Worm (Caenorhabditis elegans): ENCODE data around the gene egas-1.

The egas-1 gene

DNA sequence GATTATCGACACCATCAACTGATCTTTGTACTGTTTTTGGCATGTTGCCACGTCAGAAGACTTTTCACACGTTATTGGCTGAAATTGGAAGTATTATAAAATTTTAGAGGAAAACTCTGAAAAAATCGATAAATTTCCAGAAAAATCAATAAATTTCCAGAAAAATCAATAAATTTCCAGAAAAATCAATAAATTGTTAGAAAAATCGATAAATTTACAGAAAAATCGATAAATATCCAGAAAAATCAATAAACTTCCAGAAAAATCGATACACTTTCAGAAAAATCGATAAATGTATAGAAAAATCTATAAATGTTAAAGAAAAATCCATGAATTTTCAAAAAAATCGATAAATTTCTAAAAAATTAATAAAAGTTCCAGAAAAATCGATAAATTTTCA, 11.2 kb upstream of the egas-1 start:
- no peak for TF ChIP-seq odd-2 (tag; optimal IDR thresholded peaks at IDR 0.05)
- no peak for TF ChIP-seq ceh-34 (tag; optimal IDR thresholded peaks at IDR 0.05)
- TF ChIP-seq pros-1 (tag; optimal IDR thresholded peaks at IDR 0.05) = no peak
- TF ChIP-seq ceh-48 (tag; optimal IDR thresholded peaks at IDR 0.05) = peak; percentile 25
- no peak for TF ChIP-seq fkh-10 (GFP tag; optimal IDR thresholded peaks at IDR 0.05)
- no peak for TF ChIP-seq unc-3 (GFP tag; conservative IDR thresholded peaks at IDR 0.05)
- TF ChIP-seq unc-3 (tag; optimal IDR thresholded peaks at IDR 0.05) = no peak
- no peak for TF ChIP-seq pha-2 (tag; optimal IDR thresholded peaks at IDR 0.05)
- TF ChIP-seq hlh-6 (tag; optimal IDR thresholded peaks at IDR 0.05) = no peak

- TF ChIP-seq C38D4.7 (GFP tag; optimal IDR thresholded peaks at IDR 0.05) (no peak), ceh-48 (tag; optimal IDR thresholded peaks at IDR 0.05) (peak; percentile 46)
These were observed 8.1 kb upstream of the egas-1 start for ce11 chrV:18631966-18632531.

DNA sequence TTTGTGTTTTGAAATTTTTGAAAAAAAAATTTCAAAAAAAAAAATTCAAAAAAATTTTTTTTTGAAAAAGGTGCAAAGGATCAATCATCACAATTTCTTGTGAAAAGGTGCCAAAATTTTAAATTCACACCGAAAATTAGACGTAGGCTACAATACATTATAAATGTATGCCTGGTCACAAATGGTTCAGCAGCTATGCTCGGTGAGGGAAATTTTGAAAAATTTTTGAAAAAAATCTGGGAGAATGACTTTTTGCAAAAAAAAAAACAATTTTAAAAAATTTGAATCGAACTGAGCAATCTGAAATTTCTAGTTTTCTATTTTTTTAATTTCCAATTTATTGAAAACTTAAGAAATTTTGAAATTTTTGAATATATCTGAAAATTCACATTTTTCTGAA, 3.9 kb upstream of the egas-1 start, which contains the start of gene egas-3:
egas-3 (minus strand) TSS at position 101 of the 400 bp plus-strand sequence.
- no peak for TF ChIP-seq fax-1 (tag; optimal IDR thresholded peaks at IDR 0.05)
- TF ChIP-seq nhr-232 (tag; optimal IDR thresholded peaks at IDR 0.05) = no peak
- no peak for TF ChIP-seq unc-55 (GFP tag; optimal IDR thresholded peaks at IDR 0.05)
- no peak for TF ChIP-seq eyg-1 (tag; optimal IDR thresholded peaks at IDR 0.05)
- TF ChIP-seq ceh-45 (GFP tag; IDR thresholded peaks at IDR 0.05) = no peak
- no peak for TF ChIP-seq odd-2 (tag; optimal IDR thresholded peaks at IDR 0.05)
- no peak for TF ChIP-seq npax-4 (tag; optimal IDR thresholded peaks at IDR 0.05)
- TF ChIP-seq ama-1 (optimal IDR thresholded peaks at IDR 0.05) = no peak
- TF ChIP-seq pqm-1 (tag; optimal IDR thresholded peaks at IDR 0.05) = no peak
- no peak for TF ChIP-seq C38D4.7 (GFP tag; optimal IDR thresholded peaks at IDR 0.05)
- no peak for TF ChIP-seq hlh-15 (tag; optimal IDR thresholded peaks at IDR 0.05)
- no peak for TF ChIP-seq sox-2 (GFP tag; IDR thresholded peaks at IDR 0.05)
- no peak for TF ChIP-seq unc-3 (GFP tag; conservative IDR thresholded peaks at IDR 0.05)
- TF ChIP-seq unc-3 (tag; optimal IDR thresholded peaks at IDR 0.05) = no peak
- TF ChIP-seq ceh-18 (tag; optimal IDR thresholded peaks at IDR 0.05) = no peak
- no peak for TF ChIP-seq sdc-2 (tag; optimal IDR thresholded peaks at IDR 0.05)

- no peak for TF ChIP-seq hlh-8 (tag; optimal IDR thresholded peaks at IDR 0.05)
- TF ChIP-seq dve-1 (tag; optimal IDR thresholded peaks at IDR 0.05) = peak; percentile 87
These were observed 2.3 kb upstream of the egas-1 start for ce11 chrV:18637544-18638366.

- TF ChIP-seq sox-4 (tag; optimal IDR thresholded peaks at IDR 0.05) (no peak), ets-4 (tag; optimal IDR thresholded peaks at IDR 0.05) (no peak), mec-3 (tag; optimal IDR thresholded peaks at IDR 0.05; ENCODE audit: borderline replicate concordance) (no peak), nhr-232 (tag; optimal IDR thresholded peaks at IDR 0.05) (no peak), lin-11 (tag; optimal IDR thresholded peaks at IDR 0.05) (no peak), rnt-1 (tag; optimal IDR thresholded peaks at IDR 0.05) (no peak), madf-2 (tag; optimal IDR thresholded peaks at IDR 0.05) (no peak)
These were observed 1.7 kb upstream of the egas-1 start, which contains the start of gene col-42 for ce11 chrV:18638367-18638873. TSS of gene col-42 (plus strand) at chrV:18638484.

DNA sequence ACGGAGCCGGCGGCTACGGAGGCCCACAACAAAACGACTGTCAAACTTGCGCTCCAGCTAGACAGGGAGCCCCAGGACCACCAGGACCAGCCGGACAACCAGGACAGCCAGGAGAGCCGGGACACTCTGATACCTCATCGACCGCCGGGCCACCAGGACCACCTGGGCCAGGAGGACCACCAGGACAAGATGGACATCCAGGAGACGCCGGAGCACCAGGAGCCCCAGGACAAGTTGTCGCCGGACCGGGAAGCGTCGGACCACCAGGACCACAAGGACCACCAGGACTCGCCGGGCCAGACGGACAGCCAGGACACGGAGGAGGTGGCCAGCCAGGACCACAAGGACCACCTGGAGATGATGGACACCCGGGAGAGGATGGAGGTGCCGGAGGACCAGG, 1.0 kb upstream of the egas-1 start:
- TF ChIP-seq ceh-2 (tag; optimal IDR thresholded peaks at IDR 0.05) (peak; percentile 3), fkh-10 (GFP tag; optimal IDR thresholded peaks at IDR 0.05) (no peak)
